ENCODE assay signal across 1 fruit fly cellular context in genomic region chr3R:18573699-18574259, dm6.
A peak's percentile ranks its signal among the peaks of the same experiment; 100 is the strongest.
TF ChIP-seq lines count a peak whose summit lies in the region.

No protein-coding gene starts in this region.

TF ChIP-seq in whole organism, embryonic, 481 proteins besides CTCF, POLR2A, EP300 and RAD21 (continued from another document and continues in another):
- peak; percentile 92 for TF ChIP-seq CG12155 (GFP tag; optimal IDR thresholded peaks at IDR 0.05; lab: Kevin White, UChicago)
- TF ChIP-seq CG11560 (tag; IDR thresholded peaks at IDR 0.05; lab: Robert Waterston, UW), result peak; percentile 81
- TF ChIP-seq Abd-B (GFP tag; optimal IDR thresholded peaks at IDR 0.05; lab: Kevin White, UChicago), result peak; percentile 88
- peak; percentile 63 for TF ChIP-seq kah (GFP tag; optimal IDR thresholded peaks at IDR 0.05; lab: Kevin White, UChicago)
- TF ChIP-seq aop (GFP tag; IDR thresholded peaks at IDR 0.05; lab: Robert Waterston, UW), result peak; percentile 65; the same call in 1 of the 2 replicates
- peak; percentile 94 for TF ChIP-seq CG7839 (tag; optimal IDR thresholded peaks at IDR 0.05; lab: Kevin White, UChicago)
- peak; percentile 89 for TF ChIP-seq croc (GFP tag; conservative IDR thresholded peaks at IDR 0.05; lab: Robert Waterston, UW)
- TF ChIP-seq nom (GFP tag; optimal IDR thresholded peaks at IDR 0.05; lab: Kevin White, UChicago), result peak; percentile 88
- TF ChIP-seq sima (GFP tag; optimal IDR thresholded peaks at IDR 0.05; lab: Kevin White, UChicago), result peak; percentile 67
- peak; percentile 74 for TF ChIP-seq otp (GFP tag; IDR thresholded peaks at IDR 0.05; lab: Robert Waterston, UW)
- peak; percentile 94 for TF ChIP-seq CG3847 (GFP tag; IDR thresholded peaks at IDR 0.05; lab: Robert Waterston, UW)
- TF ChIP-seq CG30020 (tag; optimal IDR thresholded peaks at IDR 0.05; lab: Kevin White, UChicago), result peak; percentile 78
- TF ChIP-seq CG3163 (GFP tag; optimal IDR thresholded peaks at IDR 0.05; lab: Kevin White, UChicago), result peak; percentile 84
- peak; percentile 98 for TF ChIP-seq CG17361 (GFP tag; IDR thresholded peaks at IDR 0.05; lab: Robert Waterston, UW)
- TF ChIP-seq gsb-n (tag; optimal IDR thresholded peaks at IDR 0.05; lab: Kevin White, UChicago), result peak; percentile 90
- peak; percentile 92 for TF ChIP-seq run (tag; optimal IDR thresholded peaks at IDR 0.05; lab: Kevin White, UChicago)
- no peak for TF ChIP-seq zen2 (GFP tag; IDR thresholded peaks at IDR 0.05; lab: Robert Waterston, UW; ENCODE audit: partially characterized antibody)
- peak; percentile 90 for TF ChIP-seq tap (tag; optimal IDR thresholded peaks at IDR 0.05; lab: Kevin White, UChicago)
- TF ChIP-seq mirr (GFP tag; optimal IDR thresholded peaks at IDR 0.05; lab: Kevin White, UChicago), result peak; percentile 73
- TF ChIP-seq onecut (GFP tag; IDR thresholded peaks at IDR 0.05; lab: Robert Waterston, UW), result peak; percentile 72
- peak; percentile 96 for TF ChIP-seq Hr3 (GFP tag; optimal IDR thresholded peaks at IDR 0.05; lab: Kevin White, UChicago)
- TF ChIP-seq Myb (GFP tag; optimal IDR thresholded peaks at IDR 0.05; lab: Kevin White, UChicago), result peak; percentile 77
- TF ChIP-seq fru (optimal IDR thresholded peaks at IDR 0.05; lab: Kevin White, UChicago), result no peak
- peak; percentile 92 for TF ChIP-seq cato (GFP tag; optimal IDR thresholded peaks at IDR 0.05; lab: Kevin White, UChicago; ENCODE audit: borderline replicate concordance)
- peak; percentile 96 for TF ChIP-seq Sox102F (GFP tag; optimal IDR thresholded peaks at IDR 0.05; lab: Kevin White, UChicago)
- TF ChIP-seq Usf (GFP tag; optimal IDR thresholded peaks at IDR 0.05; lab: Kevin White, UChicago), result peak; percentile 88
- TF ChIP-seq prd (optimal IDR thresholded peaks at IDR 0.05; lab: Kevin White, UChicago), result no peak
- peak; percentile 94 for TF ChIP-seq prd (GFP tag; IDR thresholded peaks at IDR 0.05; lab: Robert Waterston, UW)
- TF ChIP-seq H2.0 (GFP tag; IDR thresholded peaks at IDR 0.05; lab: Robert Waterston, UW), result peak; percentile 88
- TF ChIP-seq Dip2 (GFP tag; IDR thresholded peaks at IDR 0.05; lab: Robert Waterston, UW), result 0 out of 2 replicates have a peak, but pooled peaks have one; percentile 46
- peak; percentile 90 for TF ChIP-seq ERR (GFP tag; optimal IDR thresholded peaks at IDR 0.05; lab: Kevin White, UChicago)
- TF ChIP-seq CG31224 (GFP tag; IDR thresholded peaks at IDR 0.05; lab: Robert Waterston, UW), result peak; percentile 81
- TF ChIP-seq D19A (tag; optimal IDR thresholded peaks at IDR 0.05; lab: Kevin White, UChicago), result peak; percentile 91
- no peak; the same call in 2 of the 3 replicates for TF ChIP-seq knrl (GFP tag; IDR thresholded peaks at IDR 0.05; lab: Robert Waterston, UW; ENCODE audit: partially characterized antibody)
- peak; percentile 89 for TF ChIP-seq peb (GFP tag; IDR thresholded peaks at IDR 0.05; lab: Robert Waterston, UW)
- TF ChIP-seq CG14050 (GFP tag; IDR thresholded peaks at IDR 0.05; lab: Robert Waterston, UW), result peak; percentile 86
- TF ChIP-seq CG6854 (GFP tag; optimal IDR thresholded peaks at IDR 0.05; lab: Kevin White, UChicago), result peak; percentile 90
- no peak for TF ChIP-seq CG42726 (GFP tag; IDR thresholded peaks at IDR 0.05; lab: Robert Waterston, UW; ENCODE audit: partially characterized antibody)
- no peak for TF ChIP-seq bbx (GFP tag; IDR thresholded peaks at IDR 0.05; lab: Robert Waterston, UW; ENCODE audit: partially characterized antibody)
- no peak for TF ChIP-seq hb (GFP tag; IDR thresholded peaks at IDR 0.05; lab: Robert Waterston, UW; ENCODE audit: partially characterized antibody)
- peak; percentile 67 for TF ChIP-seq Poxn (GFP tag; IDR thresholded peaks at IDR 0.05; lab: Robert Waterston, UW)
- TF ChIP-seq CkIIα-i1 (GFP tag; IDR thresholded peaks at IDR 0.05; lab: Robert Waterston, UW), result peak; percentile 56; the same call in 1 of the 2 replicates
- peak; percentile 69 for TF ChIP-seq btn (GFP tag; optimal IDR thresholded peaks at IDR 0.05; lab: Kevin White, UChicago)
- no peak for TF ChIP-seq hth (optimal IDR thresholded peaks at IDR 0.05; lab: Kevin White, UChicago)
- TF ChIP-seq Fer3 (tag; optimal IDR thresholded peaks at IDR 0.05; lab: Kevin White, UChicago), result peak; percentile 90
- peak; percentile 93 for TF ChIP-seq Hmx (GFP tag; optimal IDR thresholded peaks at IDR 0.05; lab: Kevin White, UChicago)
- TF ChIP-seq gfzf (GFP tag; optimal IDR thresholded peaks at IDR 0.05; lab: Kevin White, UChicago), result no peak
- peak; percentile 94 for TF ChIP-seq dmrt11E (tag; optimal IDR thresholded peaks at IDR 0.05; lab: Kevin White, UChicago)
- peak; percentile 93 for TF ChIP-seq NfI (GFP tag; optimal IDR thresholded peaks at IDR 0.05; lab: Kevin White, UChicago)
- TF ChIP-seq pfk (GFP tag; optimal IDR thresholded peaks at IDR 0.05; lab: Kevin White, UChicago), result peak; percentile 86
- TF ChIP-seq bigmax (GFP tag; optimal IDR thresholded peaks at IDR 0.05; lab: Kevin White, UChicago), result peak; percentile 20
- peak; percentile 86 for TF ChIP-seq CG14441 (GFP tag; IDR thresholded peaks at IDR 0.05; lab: Robert Waterston, UW)
- TF ChIP-seq CG2199 (GFP tag; IDR thresholded peaks at IDR 0.05; lab: Robert Waterston, UW), result peak; percentile 64; the same call in 1 of the 3 replicates
- peak; percentile 96 for TF ChIP-seq Chrac-16 (GFP tag; optimal IDR thresholded peaks at IDR 0.05; lab: Kevin White, UChicago)
- peak; percentile 99 for TF ChIP-seq sens (GFP tag; lab: Kevin White, UChicago)
- TF ChIP-seq bowl (GFP tag; IDR thresholded peaks at IDR 0.05; lab: Robert Waterston, UW), result peak; percentile 68; the same call in 1 of the 2 replicates
- peak in 1 of 2 experiments; percentile 62 for TF ChIP-seq crp (GFP tag; optimal IDR thresholded peaks at IDR 0.05; lab: Kevin White, UChicago)
- peak; percentile 88 for TF ChIP-seq CG7372 (GFP tag; IDR thresholded peaks at IDR 0.05; lab: Robert Waterston, UW)
- no peak for TF ChIP-seq Dll (GFP tag; IDR thresholded peaks at IDR 0.05; lab: Robert Waterston, UW; ENCODE audit: partially characterized antibody)
- peak; percentile 72 for TF ChIP-seq kni (GFP tag; optimal IDR thresholded peaks at IDR 0.05; lab: Kevin White, UChicago)
- peak; percentile 92 for TF ChIP-seq twi (tag; optimal IDR thresholded peaks at IDR 0.05; lab: Kevin White, UChicago)
- TF ChIP-seq CG3726 (GFP tag; IDR thresholded peaks at IDR 0.05; lab: Robert Waterston, UW), result peak; percentile 73; the same call in 2 of the 3 replicates
- no peak for TF ChIP-seq Opbp (GFP tag; IDR thresholded peaks at IDR 0.05; lab: Robert Waterston, UW; ENCODE audit: partially characterized antibody)
- no peak; the same call in 2 of the 3 replicates for TF ChIP-seq z (GFP tag; IDR thresholded peaks at IDR 0.05; lab: Robert Waterston, UW)
- peak; percentile 72 for TF ChIP-seq MBD-R2 (GFP tag; IDR thresholded peaks at IDR 0.05; lab: Robert Waterston, UW)
- TF ChIP-seq Dip3 (GFP tag; optimal IDR thresholded peaks at IDR 0.05; lab: Kevin White, UChicago), result peak; percentile 95
- peak; percentile 92 for TF ChIP-seq CG1233 (GFP tag; optimal IDR thresholded peaks at IDR 0.05; lab: Kevin White, UChicago)
- TF ChIP-seq CG6765 (GFP tag; optimal IDR thresholded peaks at IDR 0.05; lab: Kevin White, UChicago), result peak; percentile 90
- peak; percentile 90 for TF ChIP-seq Blimp-1 (GFP tag; optimal IDR thresholded peaks at IDR 0.05; lab: Kevin White, UChicago)
- peak; percentile 95 for TF ChIP-seq fu2 (GFP tag; optimal IDR thresholded peaks at IDR 0.05; lab: Kevin White, UChicago)
- TF ChIP-seq pros (GFP tag; optimal IDR thresholded peaks at IDR 0.05; lab: Kevin White, UChicago), result no peak
- TF ChIP-seq her (GFP tag; optimal IDR thresholded peaks at IDR 0.05; lab: Kevin White, UChicago), result peak; percentile 73
- peak; percentile 97 for TF ChIP-seq kay (GFP tag; optimal IDR thresholded peaks at IDR 0.05; lab: Kevin White, UChicago)
- TF ChIP-seq Ssrp (tag; optimal IDR thresholded peaks at IDR 0.05; lab: Kevin White, UChicago), result peak; percentile 95
- TF ChIP-seq abd-A (tag; optimal IDR thresholded peaks at IDR 0.05; lab: Kevin White, UChicago), result peak; percentile 65
- peak; percentile 89 for TF ChIP-seq HLH3B (GFP tag; IDR thresholded peaks at IDR 0.05; lab: Robert Waterston, UW)
- TF ChIP-seq HmgZ (tag; optimal IDR thresholded peaks at IDR 0.05; lab: Kevin White, UChicago), result peak; percentile 93
- peak; percentile 79 for TF ChIP-seq da (GFP tag; optimal IDR thresholded peaks at IDR 0.05; lab: Kevin White, UChicago)
- TF ChIP-seq CG11504 (tag; optimal IDR thresholded peaks at IDR 0.05; lab: Kevin White, UChicago), result peak; percentile 95
- peak; percentile 76 for TF ChIP-seq CG8290 (GFP tag; optimal IDR thresholded peaks at IDR 0.05; lab: Kevin White, UChicago)
- TF ChIP-seq CG8290 (tag; optimal IDR thresholded peaks at IDR 0.05; lab: Kevin White, UChicago), result peak; percentile 59 to 84
- peak; percentile 94 for TF ChIP-seq Atf-2 (GFP tag; optimal IDR thresholded peaks at IDR 0.05; lab: Kevin White, UChicago)
- peak; percentile 85 for TF ChIP-seq Oaz (GFP tag; IDR thresholded peaks at IDR 0.05; lab: Robert Waterston, UW)
- TF ChIP-seq CG8765 (GFP tag; IDR thresholded peaks at IDR 0.05; lab: Robert Waterston, UW), result peak; percentile 68; the same call in 1 of the 2 replicates
- TF ChIP-seq org-1 (GFP tag; optimal IDR thresholded peaks at IDR 0.05; lab: Kevin White, UChicago), result peak; percentile 94
- peak; percentile 74 for TF ChIP-seq CG17912 (GFP tag; optimal IDR thresholded peaks at IDR 0.05; lab: Kevin White, UChicago)
- peak; percentile 76 for TF ChIP-seq luna (GFP tag; optimal IDR thresholded peaks at IDR 0.05; lab: Kevin White, UChicago)
- TF ChIP-seq CG3838 (GFP tag; optimal IDR thresholded peaks at IDR 0.05; lab: Kevin White, UChicago), result peak; percentile 86
- peak; percentile 94 for TF ChIP-seq HLH54F (GFP tag; optimal IDR thresholded peaks at IDR 0.05; lab: Kevin White, UChicago)
- no peak for TF ChIP-seq grn (GFP tag; optimal IDR thresholded peaks at IDR 0.05; lab: Kevin White, UChicago)
- peak; percentile 85 for TF ChIP-seq CG10654 (GFP tag; optimal IDR thresholded peaks at IDR 0.05; lab: Kevin White, UChicago)
- no peak for TF ChIP-seq HLHmδ (GFP tag; optimal IDR thresholded peaks at IDR 0.05; lab: Kevin White, UChicago)
- peak; percentile 79; the same call in 1 of the 2 replicates for TF ChIP-seq Awh (GFP tag; IDR thresholded peaks at IDR 0.05; lab: Robert Waterston, UW)
- peak; percentile 82; the same call in 2 of the 3 replicates for TF ChIP-seq jigr1 (GFP tag; IDR thresholded peaks at IDR 0.05; lab: Robert Waterston, UW)
- no peak for TF ChIP-seq lov (optimal IDR thresholded peaks at IDR 0.05; lab: Kevin White, UChicago)
- TF ChIP-seq lov (GFP tag; IDR thresholded peaks at IDR 0.05; lab: Robert Waterston, UW), result peak; percentile 70; the same call in 1 of the 3 replicates
- peak; percentile 37 to 99 for TF ChIP-seq eve (GFP tag; optimal IDR thresholded peaks at IDR 0.05; lab: Kevin White, UChicago)
- TF ChIP-seq Jarid2 (GFP tag; optimal IDR thresholded peaks at IDR 0.05; lab: Kevin White, UChicago), result peak; percentile 79
- peak; percentile 95 for TF ChIP-seq CG11723 (GFP tag; optimal IDR thresholded peaks at IDR 0.05; lab: Kevin White, UChicago)
- peak; percentile 95 for TF ChIP-seq CG12769 (tag; optimal IDR thresholded peaks at IDR 0.05; lab: Kevin White, UChicago)
- TF ChIP-seq Camta (GFP tag; optimal IDR thresholded peaks at IDR 0.05; lab: Kevin White, UChicago), result peak; percentile 88
- peak; percentile 93 for TF ChIP-seq nau (GFP tag; optimal IDR thresholded peaks at IDR 0.05; lab: Kevin White, UChicago)
- peak; percentile 90 for TF ChIP-seq CG11456 (GFP tag; IDR thresholded peaks at IDR 0.05; lab: Robert Waterston, UW)
- TF ChIP-seq Doc3 (GFP tag; IDR thresholded peaks at IDR 0.05; lab: Robert Waterston, UW; ENCODE audit: partially characterized antibody), result no peak
- TF ChIP-seq BEAF-32 (GFP tag; optimal IDR thresholded peaks at IDR 0.05; lab: Kevin White, UChicago), result peak; percentile 14
- no peak for TF ChIP-seq br (optimal IDR thresholded peaks at IDR 0.05; lab: Kevin White, UChicago)
- no peak for TF ChIP-seq ato (GFP tag; IDR thresholded peaks at IDR 0.05; lab: Robert Waterston, UW; ENCODE audit: partially characterized antibody)
- peak; percentile 41 for TF ChIP-seq yki (optimal IDR thresholded peaks at IDR 0.05; lab: Kevin White, UChicago)
- TF ChIP-seq CG5953 (GFP tag; IDR thresholded peaks at IDR 0.05; lab: Robert Waterston, UW), result peak; percentile 79
- peak; percentile 89 for TF ChIP-seq trem (tag; optimal IDR thresholded peaks at IDR 0.05; lab: Kevin White, UChicago)
- TF ChIP-seq CG15514 (GFP tag; optimal IDR thresholded peaks at IDR 0.05; lab: Kevin White, UChicago), result peak; percentile 83
- TF ChIP-seq CG10979 (tag; optimal IDR thresholded peaks at IDR 0.05; lab: Kevin White, UChicago), result peak; percentile 94
- peak; percentile 66 for TF ChIP-seq TFAM (GFP tag; optimal IDR thresholded peaks at IDR 0.05; lab: Kevin White, UChicago)
- peak; percentile 96 for TF ChIP-seq grau (tag; optimal IDR thresholded peaks at IDR 0.05; lab: Kevin White, UChicago)
- TF ChIP-seq GATAe (GFP tag; conservative IDR thresholded peaks at IDR 0.05; lab: Robert Waterston, UW), result no peak; the same call in 1 of the 2 replicates
- TF ChIP-seq Kr (GFP tag; optimal IDR thresholded peaks at IDR 0.05; lab: Kevin White, UChicago), result no peak
- TF ChIP-seq Gug (GFP tag; IDR thresholded peaks at IDR 0.05; lab: Robert Waterston, UW), result peak; percentile 81
- TF ChIP-seq Dbx (GFP tag; IDR thresholded peaks at IDR 0.05; lab: Robert Waterston, UW), result peak; percentile 93
- TF ChIP-seq CG11398 (GFP tag; optimal IDR thresholded peaks at IDR 0.05; lab: Kevin White, UChicago), result peak; percentile 88
- TF ChIP-seq dysf (GFP tag; IDR thresholded peaks at IDR 0.05; lab: Robert Waterston, UW), result peak; percentile 96
- TF ChIP-seq fd3F (GFP tag; optimal IDR thresholded peaks at IDR 0.05; lab: Kevin White, UChicago), result peak; percentile 95
- peak; percentile 87 for TF ChIP-seq gsb (GFP tag; IDR thresholded peaks at IDR 0.05; lab: Robert Waterston, UW)
- TF ChIP-seq CG2116 (GFP tag; optimal IDR thresholded peaks at IDR 0.05; lab: Kevin White, UChicago), result peak; percentile 81
- peak; percentile 75 for TF ChIP-seq CG4707 (GFP tag; optimal IDR thresholded peaks at IDR 0.05; lab: Kevin White, UChicago)
- peak; percentile 95 for TF ChIP-seq CG17829 (tag; optimal IDR thresholded peaks at IDR 0.05; lab: Kevin White, UChicago)
- peak; percentile 88 for TF ChIP-seq CG1603 (tag; optimal IDR thresholded peaks at IDR 0.05; lab: Kevin White, UChicago)
- TF ChIP-seq stc (GFP tag; IDR thresholded peaks at IDR 0.05; lab: Robert Waterston, UW), result peak; percentile 90
- TF ChIP-seq CG32772 (GFP tag; IDR thresholded peaks at IDR 0.05; lab: Robert Waterston, UW), result peak; percentile 85
- TF ChIP-seq Hsf (GFP tag; optimal IDR thresholded peaks at IDR 0.05; lab: Kevin White, UChicago), result peak; percentile 96
